Worm (Caenorhabditis elegans): Measurements from ENCODE around the gene fbxa-82.

DNA sequence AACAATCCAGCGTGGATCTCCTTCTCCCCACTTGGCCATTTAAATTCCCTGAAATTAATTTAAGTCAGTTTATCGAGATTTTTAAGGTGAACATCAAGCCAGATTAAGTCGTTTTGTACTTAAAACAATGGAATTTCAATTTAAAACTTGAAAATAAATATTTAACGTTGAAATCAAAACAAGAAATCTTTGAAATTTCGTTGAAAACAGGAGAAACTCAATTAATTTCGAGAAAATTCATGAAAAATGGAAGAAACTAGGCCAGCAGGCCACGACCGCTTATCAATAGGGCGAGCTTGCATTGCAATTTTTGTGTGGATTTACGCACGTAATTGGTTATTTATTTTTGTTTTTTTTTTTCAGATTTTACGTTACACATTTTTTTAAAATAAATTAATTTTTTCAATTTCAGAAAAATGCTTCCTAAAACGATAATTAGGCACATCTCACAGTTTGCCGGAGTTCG lies 33.0 kb upstream of the fbxa-82 start, which contains the start of the genes ahsa-1 and C01G10.7:
- TF ChIP-seq dao-5 (tag; optimal IDR thresholded peaks at IDR 0.05) (no peak), W03F9.2 (tag; optimal IDR thresholded peaks at IDR 0.05) (peak; percentile 96), him-1 (tag; optimal IDR thresholded peaks at IDR 0.05) (peak; percentile 88)

Data from whole organism, L4/young adult.